Fruit fly (Drosophila melanogaster) Kc167 (cell line): ENCODE results near the gene Inx2.

Source experiments
- Myc ChIP-seq: fragments of >200 bp; optimal IDR thresholded peaks from 2 replicates; lab custom pipeline; 2017; ENCODE audit warnings: missing external identifiers
- Sin3A ChIP-seq: fragments of >200 bp; optimal IDR thresholded peaks from 2 replicates; lab custom pipeline; 2018; ENCODE audit warnings: missing external identifiers
- h ChIP-seq: fragments of >200 bp; optimal IDR thresholded peaks from 3 replicates; lab custom pipeline; 2018; ENCODE audit warnings: missing external identifiers
- insv ChIP-seq: fragments of >200 bp; optimal IDR thresholded peaks from 3 replicates; lab custom pipeline; 2018; ENCODE audit warnings: missing external identifiers
- psq ChIP-seq: fragments of >200 bp; optimal IDR thresholded peaks from 2 replicates; lab custom pipeline; 2017; ENCODE audit warnings: missing external identifiers
- ttk ChIP-seq: sonication (Bioruptor generic); optimal IDR thresholded peaks from 2 replicates; lab custom pipeline; 2017; ENCODE audit warnings: missing external identifiers

Gene Inx2

dm6 chrX:7011063-7011743 is 12.7 kb downstream of the Inx2 start, which contains the start of the genes cm, sloth1 and sloth2:
TSS of gene cm (minus strand) at chrX:7011145.
TSS of gene sloth1 (plus strand) at chrX:7011357.
TSS of gene sloth2 (plus strand) at chrX:7011357.
- TF ChIP-seq Sin3A (lab: Kevin White, UChicago) (no peak), ttk (lab: Kevin White, UChicago) (no peak), h (lab: Kevin White, UChicago) (no peak), insv (lab: Kevin White, UChicago) (no peak), Myc (lab: Kevin White, UChicago) (no peak)

dm6 chrX:7013320-7014214 is 15.1 kb downstream of the Inx2 start, which contains the start of the genes CG3032 and CG4593:
TSS of gene CG3032 (minus strand) at chrX:7013881.
TSS of gene CG4593 (plus strand) at chrX:7013887.
- no peak for TF ChIP-seq Myc (lab: Kevin White, UChicago)
- no peak for TF ChIP-seq insv (lab: Kevin White, UChicago)
- no peak for TF ChIP-seq h (lab: Kevin White, UChicago)
- no peak for TF ChIP-seq Sin3A (lab: Kevin White, UChicago)
- TF ChIP-seq psq (lab: Kevin White, UChicago) = no peak
- TF ChIP-seq ttk (lab: Kevin White, UChicago) = no peak

dm6 chrX:7014931-7015428 is 16.5 kb downstream of the Inx2 start:
- no peak for TF ChIP-seq h (lab: Kevin White, UChicago)

- TF ChIP-seq Myc (lab: Kevin White, UChicago) = no peak
- TF ChIP-seq Sin3A (lab: Kevin White, UChicago) = no peak
- TF ChIP-seq h (lab: Kevin White, UChicago) = no peak
- no peak for TF ChIP-seq ttk (lab: Kevin White, UChicago)
- no peak for TF ChIP-seq psq (lab: Kevin White, UChicago)
- no peak for TF ChIP-seq insv (lab: Kevin White, UChicago)
These were observed 36.4 kb downstream of the Inx2 start for dm6 chrX:7034892-7035291.

dm6 chrX:7037061-7037460 is 38.6 kb downstream of the Inx2 start:
- TF ChIP-seq insv (lab: Kevin White, UChicago) = no peak
- TF ChIP-seq Myc (lab: Kevin White, UChicago) = no peak
- no peak for TF ChIP-seq Sin3A (lab: Kevin White, UChicago)
- no peak for TF ChIP-seq ttk (lab: Kevin White, UChicago)
- TF ChIP-seq h (lab: Kevin White, UChicago) = no peak

- TF ChIP-seq insv (lab: Kevin White, UChicago) = no peak
- TF ChIP-seq Sin3A (lab: Kevin White, UChicago) = no peak
- TF ChIP-seq psq (lab: Kevin White, UChicago) = no peak
- no peak for TF ChIP-seq Myc (lab: Kevin White, UChicago)
- no peak for TF ChIP-seq h (lab: Kevin White, UChicago)
- no peak for TF ChIP-seq ttk (lab: Kevin White, UChicago)
These were observed 41.9 kb downstream of the Inx2 start, which contains the start of gene CG14427 for dm6 chrX:7040205-7040866. TSS of gene CG14427 (plus strand) at chrX:7040603.

dm6 chrX:7049087-7049486 is 50.6 kb downstream of the Inx2 start, which contains the start of gene nullo:
TSS of gene nullo (plus strand) at chrX:7049476.
- no peak for TF ChIP-seq Myc (lab: Kevin White, UChicago)
- TF ChIP-seq ttk (lab: Kevin White, UChicago) = no peak
- TF ChIP-seq h (lab: Kevin White, UChicago) = no peak
- TF ChIP-seq Sin3A (lab: Kevin White, UChicago) = no peak
- no peak for TF ChIP-seq insv (lab: Kevin White, UChicago)
- no peak for TF ChIP-seq psq (lab: Kevin White, UChicago)
